Fruit fly (Drosophila melanogaster): Measurements from ENCODE around the gene gammaSnap2.
A peak's percentile ranks its signal among the peaks of the same experiment; 100 is the strongest.

gammaSnap2 gene

DNA sequence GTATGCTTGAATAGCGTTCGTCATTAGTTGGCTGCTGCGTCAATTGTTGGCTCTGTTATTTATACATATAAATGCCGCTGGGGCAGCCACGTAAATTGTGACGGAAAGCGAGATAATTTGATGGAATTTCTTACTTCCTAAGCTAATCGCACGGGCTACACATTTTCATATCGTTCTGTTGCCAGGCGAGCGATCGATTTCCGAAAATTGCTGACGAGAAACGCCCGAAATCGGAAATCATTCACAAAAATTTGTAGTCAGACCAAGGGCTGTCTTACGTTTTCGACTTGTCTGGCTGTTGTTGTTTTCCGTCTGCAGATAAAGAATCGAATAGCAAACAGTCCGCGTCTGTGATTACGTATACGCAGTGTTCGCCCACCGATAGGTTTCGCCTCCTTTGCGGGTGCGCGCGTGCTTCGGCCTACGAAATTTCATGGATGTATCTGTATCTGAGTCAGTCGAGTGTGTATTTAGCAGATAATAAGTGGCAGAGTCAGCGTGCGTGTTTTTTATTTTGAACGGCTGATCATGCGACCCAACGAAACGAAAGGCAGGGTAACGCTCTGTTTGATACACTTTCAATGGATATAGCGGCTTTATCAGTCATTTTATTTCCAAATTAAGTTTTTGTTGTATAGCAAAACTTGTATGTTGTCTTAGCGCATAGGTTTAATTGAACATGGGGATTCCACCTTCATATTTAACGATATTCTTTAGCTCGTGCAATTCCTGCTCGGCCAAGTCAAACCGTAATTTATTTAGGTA is 23.5 kb downstream of the gammaSnap2 start (continued):
- TF ChIP-seq CG7271 (tag; optimal IDR thresholded peaks at IDR 0.05) = no peak
- TF ChIP-seq CG4360 (GFP tag; IDR thresholded peaks at IDR 0.05) = peak; percentile 36; the same call in 1 of the 2 replicates
- TF ChIP-seq H2.0 (GFP tag; IDR thresholded peaks at IDR 0.05) = peak; percentile 61
- TF ChIP-seq zen (tag; optimal IDR thresholded peaks at IDR 0.05) = peak; percentile 10
- peak; percentile 65 to 68 for TF ChIP-seq dpn (GFP tag; optimal IDR thresholded peaks at IDR 0.05)
- peak; percentile 52 for TF ChIP-seq Hr3 (GFP tag; optimal IDR thresholded peaks at IDR 0.05)
- no peak for TF ChIP-seq tll (GFP tag; optimal IDR thresholded peaks at IDR 0.05)
- peak; percentile 16 for TF ChIP-seq CG8944 (GFP tag; optimal IDR thresholded peaks at IDR 0.05)
- TF ChIP-seq Max (GFP tag; optimal IDR thresholded peaks at IDR 0.05) = no peak
- no peak for TF ChIP-seq CG15479 (GFP tag; optimal IDR thresholded peaks at IDR 0.05)
- peak; percentile 66 for TF ChIP-seq HLH54F (GFP tag; optimal IDR thresholded peaks at IDR 0.05)
- no peak for TF ChIP-seq otp (GFP tag; IDR thresholded peaks at IDR 0.05)
- peak; percentile 64 for TF ChIP-seq CG6813 (GFP tag; optimal IDR thresholded peaks at IDR 0.05)
- peak; percentile 24 for TF ChIP-seq gcm (GFP tag; optimal IDR thresholded peaks at IDR 0.05)
- TF ChIP-seq grn (GFP tag; optimal IDR thresholded peaks at IDR 0.05) = peak; percentile 29
- peak; percentile 39 for TF ChIP-seq wek (GFP tag; optimal IDR thresholded peaks at IDR 0.05)
- peak; percentile 37 for TF ChIP-seq CG18764 (GFP tag; optimal IDR thresholded peaks at IDR 0.05)
- TF ChIP-seq Bgb (GFP tag; IDR thresholded peaks at IDR 0.05; ENCODE audit: partially characterized antibody) = no peak
- TF ChIP-seq Rx (GFP tag; IDR thresholded peaks at IDR 0.05) = peak; percentile 61
- no peak for TF ChIP-seq CG42726 (GFP tag; IDR thresholded peaks at IDR 0.05; ENCODE audit: partially characterized antibody)
- no peak for TF ChIP-seq CG13123 (GFP tag; optimal IDR thresholded peaks at IDR 0.05)
- TF ChIP-seq CG31365 (tag; optimal IDR thresholded peaks at IDR 0.05) = no peak
- peak; percentile 50 for TF ChIP-seq CG8388 (GFP tag; optimal IDR thresholded peaks at IDR 0.05)
- peak; percentile 33 for TF ChIP-seq CG1792 (GFP tag; optimal IDR thresholded peaks at IDR 0.05)
- no peak for TF ChIP-seq Ravus (GFP tag; IDR thresholded peaks at IDR 0.05)
- peak; percentile 91 for TF ChIP-seq sens (GFP tag)
- no peak for TF ChIP-seq Lim3 (GFP tag; IDR thresholded peaks at IDR 0.05)
- TF ChIP-seq CG10543 (GFP tag; optimal IDR thresholded peaks at IDR 0.05) = peak; percentile 97
- TF ChIP-seq CG10654 (GFP tag; optimal IDR thresholded peaks at IDR 0.05) = peak; percentile 37
- TF ChIP-seq CG17912 (GFP tag; optimal IDR thresholded peaks at IDR 0.05) = no peak
- TF ChIP-seq Dref (GFP tag; IDR thresholded peaks at IDR 0.05) = no peak
- no peak for TF ChIP-seq cato (GFP tag; optimal IDR thresholded peaks at IDR 0.05; ENCODE audit: borderline replicate concordance)
- peak; percentile 81 for TF ChIP-seq CG7987 (GFP tag; optimal IDR thresholded peaks at IDR 0.05)
- TF ChIP-seq knrl (GFP tag; IDR thresholded peaks at IDR 0.05; ENCODE audit: partially characterized antibody) = no peak
- no peak for TF ChIP-seq CG14860 (GFP tag; IDR thresholded peaks at IDR 0.05; ENCODE audit: partially characterized antibody)
- TF ChIP-seq ftz-f1 (GFP tag; optimal IDR thresholded peaks at IDR 0.05) = no peak
- peak; percentile 50 for TF ChIP-seq emc (GFP tag; optimal IDR thresholded peaks at IDR 0.05)
- TF ChIP-seq CG4282 (GFP tag; optimal IDR thresholded peaks at IDR 0.05) = no peak
- no peak for TF ChIP-seq CG4404 (GFP tag; IDR thresholded peaks at IDR 0.05)
- no peak for TF ChIP-seq ash1 (GFP tag; optimal IDR thresholded peaks at IDR 0.05)
- TF ChIP-seq CG32772 (GFP tag; IDR thresholded peaks at IDR 0.05) = peak; percentile 22; the same call in 1 of the 2 replicates
- TF ChIP-seq Xrp1 (GFP tag; IDR thresholded peaks at IDR 0.05) = peak; percentile 49; the same call in 1 of the 2 replicates
- peak; percentile 45 for TF ChIP-seq CG17829 (tag; optimal IDR thresholded peaks at IDR 0.05)
- TF ChIP-seq gro (GFP tag; optimal IDR thresholded peaks at IDR 0.05) = peak; percentile 26
- peak; percentile 65; the same call in 2 of the 3 replicates for TF ChIP-seq tgo (GFP tag; IDR thresholded peaks at IDR 0.05)
- TF ChIP-seq pnt (GFP tag; optimal IDR thresholded peaks at IDR 0.05) = peak; percentile 62
- TF ChIP-seq insv (GFP tag; optimal IDR thresholded peaks at IDR 0.05) = no peak
- TF ChIP-seq CrebB (tag; optimal IDR thresholded peaks at IDR 0.05) = peak; percentile 39
- peak; percentile 38 for TF ChIP-seq ewg (GFP tag; optimal IDR thresholded peaks at IDR 0.05)

Data from whole organism, embryonic.